Worm (Caenorhabditis elegans) whole organism, early embryonic: ENCODE data around the gene oac-3.

ENCODE experiments used
- B0310.2 ChIP-seq: sonication (generic microtip); optimal IDR thresholded peaks from 2 replicates; lab custom pipeline; 2016; ENCODE audit warnings: mild to moderate bottlenecking, missing genetic modification characterization, missing compliant biosample characterization
- F13C5.2 ChIP-seq: sonication (generic microtip); optimal IDR thresholded peaks from 2 replicates; lab custom pipeline; 2017; ENCODE audit warnings: mild to moderate bottlenecking, missing genetic modification characterization, inconsistent platforms, missing compliant biosample characterization
- aly-1 ChIP-seq: sonication (generic microtip); optimal IDR thresholded peaks from 2 replicates; lab custom pipeline; 2016; ENCODE audit warnings: missing genetic modification characterization, missing compliant biosample characterization
- ama-1 ChIP-seq: fragments of 150-350 bp; optimal IDR thresholded peaks from 2 replicates; lab custom pipeline; 2014
- ceh-13 ChIP-seq: fragments of 200-800 bp; sonication (Bioruptor generic); optimal IDR thresholded peaks from 2 replicates; lab custom pipeline; 2018; ENCODE audit warnings: mild to moderate bottlenecking, missing genetic modification characterization, missing compliant biosample characterization
- ceh-36 ChIP-seq: sonication (generic microtip); optimal IDR thresholded peaks from 2 replicates; lab custom pipeline; 2016; ENCODE audit warnings: missing genetic modification characterization, inconsistent platforms, missing compliant biosample characterization
- ets-7 ChIP-seq: sonication (generic microtip); optimal IDR thresholded peaks from 2 replicates; lab custom pipeline; 2016; ENCODE audit warnings: missing genotype, missing genetic modification characterization, missing compliant biosample characterization
- flt-1 ChIP-seq: fragments of 200-800 bp; sonication (Bioruptor generic); IDR thresholded peaks from 2 replicates; pipeline ENCODE4 v1.3.6; 2022; ENCODE audit warnings: missing genetic modification characterization, missing compliant biosample characterization
- hmbx-1 ChIP-seq: sonication (generic microtip); optimal IDR thresholded peaks from 2 replicates; lab custom pipeline; 2016; ENCODE audit warnings: mild to moderate bottlenecking, missing genetic modification characterization, missing compliant biosample characterization
- hmg-4 ChIP-seq: fragments of 200-800 bp; sonication (Bioruptor generic); optimal IDR thresholded peaks from 2 replicates; lab custom pipeline; 2018; ENCODE audit warnings: mild to moderate bottlenecking, missing genetic modification characterization, missing compliant biosample characterization
- hnd-1 ChIP-seq: sonication (generic microtip); optimal IDR thresholded peaks from 2 replicates; lab custom pipeline; 2016; ENCODE audit warnings: missing genetic modification characterization, missing compliant biosample characterization
- pes-1 ChIP-seq: fragments of 200-800 bp; sonication (Bioruptor generic); IDR thresholded peaks from 2 replicates; pipeline ENCODE4 v1.3.6; 2022; ENCODE audit warnings: missing genetic modification reagents, missing genetic modification characterization, missing compliant biosample characterization
- scrt-1 ChIP-seq: fragments of 200-800 bp; sonication (Bioruptor generic); IDR thresholded peaks from 2 replicates; pipeline ENCODE4 v1.3.6; 2022; ENCODE audit warnings: missing genetic modification characterization, missing compliant biosample characterization
- sea-1 ChIP-seq: fragments of 200-800 bp; sonication (Bioruptor generic); conservative IDR thresholded peaks from 2 replicates; pipeline ENCODE4 v1.3.6; 2022; ENCODE audit warnings: missing genetic modification characterization, missing compliant biosample characterization
- tbx-11 ChIP-seq: fragments of 200-800 bp; sonication (Bioruptor generic); IDR thresholded peaks from 2 replicates; pipeline ENCODE4 v1.3.6; 2022; ENCODE audit warnings: missing genetic modification characterization, missing compliant biosample characterization
- tbx-37 ChIP-seq: fragments of 200-800 bp; sonication (Bioruptor generic); conservative IDR thresholded peaks from 2 replicates; pipeline ENCODE4 v1.3.6; 2022; ENCODE audit warnings: missing genetic modification reagents, missing genetic modification characterization, missing compliant biosample characterization
- tra-4 ChIP-seq: sonication (generic microtip); optimal IDR thresholded peaks from 2 replicates; lab custom pipeline; 2017; ENCODE audit warnings: missing genetic modification characterization, missing compliant biosample characterization

oac-3 gene

ce11 chrV:13899213-13899612 lies at the start of gene oac-3:
Gene oac-3, plus strand, starts transcription at chrV:13899513.
- TF ChIP-seq hmg-4, result no peak
- TF ChIP-seq F13C5.2, result no peak
- TF ChIP-seq ceh-36, result no peak
- TF ChIP-seq flt-1 (GFP tag; lab: Robert Waterston, UW), result no peak

DNA sequence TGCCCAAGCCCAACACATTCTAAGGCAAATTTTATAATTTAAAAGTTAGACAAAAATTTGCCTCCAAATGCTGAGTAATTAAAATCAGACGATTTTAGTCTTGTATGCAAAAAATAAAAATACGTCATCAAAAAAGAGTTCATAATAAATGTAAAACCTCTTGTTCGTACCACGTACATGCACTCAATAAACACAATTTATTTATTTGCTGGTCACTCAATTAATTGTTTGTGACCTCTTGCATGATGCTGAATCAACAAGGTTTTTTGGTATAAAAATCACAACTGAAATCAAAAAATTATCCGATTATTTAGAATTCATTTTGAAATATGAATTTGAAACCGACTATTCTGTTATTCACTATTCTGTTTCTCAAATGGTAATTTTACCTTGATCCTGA lies 49.1 kb upstream of the oac-3 start, which contains the start of gene hpx-2:
Gene hpx-2 (plus strand): TSS at position 301 of the 400 bp plus-strand sequence.
- no peak for TF ChIP-seq pes-1
- TF ChIP-seq tbx-11 (GFP tag; lab: Robert Waterston, UW), result no peak
- no peak for TF ChIP-seq hmg-4
- no peak for TF ChIP-seq scrt-1 (GFP tag; lab: Robert Waterston, UW)
- no peak for TF ChIP-seq aly-1 (tag; lab: Kevin White, UChicago)
- TF ChIP-seq tbx-37, result no peak
- no peak for TF ChIP-seq hmbx-1 (tag; lab: Kevin White, UChicago)
- no peak for TF ChIP-seq ets-7 (tag; lab: Kevin White, UChicago)
- no peak for TF ChIP-seq ceh-36
- no peak for TF ChIP-seq hnd-1 (tag; lab: Kevin White, UChicago)
- no peak for TF ChIP-seq F13C5.2
- TF ChIP-seq ama-1 (lab: Kevin White, UChicago), result no peak
- no peak for TF ChIP-seq B0310.2
- no peak for TF ChIP-seq sea-1 (GFP tag; lab: Robert Waterston, UW)
- TF ChIP-seq ceh-13 (GFP tag; lab: Kevin White, UChicago), result no peak

DNA sequence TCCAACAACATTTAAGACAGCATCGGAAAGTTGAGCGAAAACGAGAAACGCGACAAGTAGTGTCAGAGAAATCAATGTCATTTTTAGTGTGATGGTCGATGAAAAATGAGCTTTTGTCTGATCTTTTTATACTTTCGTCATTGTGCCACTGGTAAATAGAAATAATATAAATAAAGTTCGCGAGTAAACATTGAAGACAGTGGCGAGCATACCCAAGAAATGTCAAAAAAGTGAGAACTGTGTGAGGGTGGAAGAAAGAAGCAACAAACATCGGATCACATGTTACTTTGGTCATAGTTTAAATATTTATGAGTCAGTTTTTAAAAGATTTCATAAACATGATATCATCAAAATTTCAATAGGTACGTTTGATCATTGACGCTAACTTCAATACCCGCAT lies 45.0 kb upstream of the oac-3 start, which contains the start of gene ttr-21:
Gene ttr-21 (minus strand): TSS at position 100 of the 400 bp plus-strand sequence.
- no peak for TF ChIP-seq ets-7 (tag; lab: Kevin White, UChicago)
- no peak for TF ChIP-seq hmbx-1 (tag; lab: Kevin White, UChicago)

DNA sequence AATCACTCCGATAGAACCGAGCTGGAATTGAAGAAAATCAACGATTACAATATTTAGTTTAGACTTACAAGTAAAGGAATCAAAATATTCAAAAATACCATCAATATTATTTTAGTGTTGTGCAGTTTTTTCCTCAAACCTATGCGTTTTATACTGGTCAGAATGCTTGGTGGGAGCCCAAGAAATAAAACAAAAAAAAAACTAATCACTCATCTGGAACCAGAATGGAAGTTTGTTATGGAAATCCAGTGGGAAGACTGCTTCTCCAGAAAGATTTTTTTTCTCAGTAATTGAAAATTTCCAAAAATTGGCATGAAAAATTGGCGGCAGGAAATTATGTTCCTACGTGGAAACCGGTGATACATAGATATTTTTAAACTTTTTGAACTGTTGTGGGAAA lies 42.9 kb upstream of the oac-3 start, which contains the start of gene srx-134:
Gene srx-134 (minus strand): TSS at position 101 of the 400 bp plus-strand sequence.
- TF ChIP-seq tbx-11 (GFP tag; lab: Robert Waterston, UW) (no peak), hnd-1 (tag; lab: Kevin White, UChicago) (no peak)

DNA sequence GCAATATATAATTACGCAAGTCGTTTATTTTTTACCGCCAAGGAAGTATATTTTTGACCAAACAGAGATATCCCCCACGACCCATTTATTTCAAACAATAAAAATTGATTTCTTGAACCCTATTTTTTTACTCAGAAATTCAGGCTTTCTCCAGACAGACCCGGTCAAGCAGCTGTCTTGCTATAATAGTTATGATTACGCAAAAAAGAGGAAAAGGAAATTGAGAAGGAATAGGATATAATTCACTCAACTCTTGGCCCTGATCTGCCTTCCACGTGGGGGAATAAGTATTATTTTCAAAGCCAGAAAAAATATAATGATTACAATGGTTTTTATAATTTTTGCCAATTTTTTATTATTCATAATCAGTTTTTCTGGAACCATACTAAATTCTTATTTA lies 42.2 kb upstream of the oac-3 start, which contains the start of gene srx-136:
Gene srx-136 (plus strand): TSS at position 301 of the 400 bp plus-strand sequence.
- no peak for TF ChIP-seq hmbx-1 (tag; lab: Kevin White, UChicago)
- TF ChIP-seq sea-1 (GFP tag; lab: Robert Waterston, UW), result no peak

DNA sequence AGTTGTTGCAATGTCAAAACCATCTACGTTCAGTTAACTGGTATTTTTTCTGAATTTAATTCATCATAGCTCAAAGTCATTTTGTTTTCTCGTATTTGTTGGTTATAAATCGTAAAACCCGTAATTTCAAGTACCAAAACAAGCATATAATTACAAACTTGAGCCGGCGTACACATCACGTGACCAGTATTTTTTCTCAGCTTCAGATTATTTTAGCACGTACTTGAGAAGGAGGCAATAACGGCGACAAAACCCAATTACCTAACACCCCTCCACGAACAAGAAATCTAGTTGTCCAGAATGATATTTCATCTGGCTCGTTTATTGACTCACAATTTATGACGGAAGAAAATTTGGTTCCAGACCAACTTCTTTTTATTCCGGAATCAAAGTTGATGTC lies 40.4 kb upstream of the oac-3 start, which contains the start of gene srx-135:
Gene srx-135 (plus strand): TSS at position 301 of the 400 bp plus-strand sequence.
- no peak for TF ChIP-seq ama-1 (lab: Kevin White, UChicago)
- no peak for TF ChIP-seq B0310.2
- no peak for TF ChIP-seq scrt-1 (GFP tag; lab: Robert Waterston, UW)
- no peak for TF ChIP-seq hnd-1 (tag; lab: Kevin White, UChicago)
- TF ChIP-seq tbx-11 (GFP tag; lab: Robert Waterston, UW), result no peak
- TF ChIP-seq aly-1 (tag; lab: Kevin White, UChicago), result no peak
- no peak for TF ChIP-seq tra-4 (tag; lab: Kevin White, UChicago)
- TF ChIP-seq sea-1 (GFP tag; lab: Robert Waterston, UW), result no peak

- no peak for TF ChIP-seq flt-1 (GFP tag; lab: Robert Waterston, UW)
- no peak for TF ChIP-seq B0310.2
- no peak for TF ChIP-seq sea-1 (GFP tag; lab: Robert Waterston, UW)
- TF ChIP-seq aly-1 (tag; lab: Kevin White, UChicago), result no peak
- no peak for TF ChIP-seq tbx-37
- TF ChIP-seq F13C5.2, result no peak
- TF ChIP-seq scrt-1 (GFP tag; lab: Robert Waterston, UW), result no peak
- no peak for TF ChIP-seq tbx-11 (GFP tag; lab: Robert Waterston, UW)
- no peak for TF ChIP-seq hmbx-1 (tag; lab: Kevin White, UChicago)
- TF ChIP-seq hnd-1 (tag; lab: Kevin White, UChicago), result no peak
- no peak for TF ChIP-seq tra-4 (tag; lab: Kevin White, UChicago)
- TF ChIP-seq ets-7 (tag; lab: Kevin White, UChicago), result no peak
- TF ChIP-seq hmg-4, result no peak
These were observed 36.8 kb upstream of the oac-3 start, which contains the start of gene srx-137 for ce11 chrV:13862505-13862904. Gene srx-137, plus strand, starts transcription at chrV:13862805.

DNA sequence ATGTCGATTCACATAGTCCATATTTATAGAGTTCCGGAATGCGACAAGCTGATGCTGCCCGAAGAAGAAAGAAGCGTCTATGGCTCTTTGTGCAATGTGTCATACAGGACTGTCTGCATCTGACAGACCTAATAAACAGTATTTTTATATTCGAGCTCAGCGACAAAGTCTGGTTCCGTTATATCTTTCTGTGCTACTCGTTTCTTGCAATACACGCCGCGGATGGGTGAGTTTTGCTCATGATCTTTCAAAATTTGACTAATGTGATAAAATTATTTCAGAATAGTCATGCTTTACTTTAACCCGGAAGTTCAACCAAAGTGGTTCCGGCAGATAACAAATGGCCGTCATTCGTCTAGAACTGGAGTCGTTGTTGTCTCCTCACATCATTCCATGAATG lies 35.6 kb upstream of the oac-3 start:
- TF ChIP-seq B0310.2, result no peak
- TF ChIP-seq hnd-1 (tag; lab: Kevin White, UChicago), result no peak
- no peak for TF ChIP-seq tbx-37

DNA sequence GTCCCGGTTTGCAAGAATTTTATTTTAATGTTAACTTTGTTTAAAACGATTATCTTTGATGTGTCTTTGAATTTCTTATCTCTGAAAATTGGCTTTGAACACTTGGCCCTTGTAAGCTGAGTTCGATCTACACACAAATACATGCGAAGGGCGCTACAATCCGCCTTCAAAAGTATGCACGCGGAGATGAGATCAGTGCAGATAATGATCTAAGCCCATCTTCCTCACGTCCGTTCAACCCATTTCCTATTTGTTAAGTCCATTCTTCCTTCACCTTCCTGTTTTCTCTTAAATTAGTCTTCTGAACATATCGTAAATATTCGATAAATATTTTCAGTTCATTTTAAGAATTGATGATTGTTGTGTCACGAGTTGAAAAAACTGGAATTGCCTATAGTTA lies 33.0 kb upstream of the oac-3 start, which contains the start of gene nhr-175:
Gene nhr-175 (plus strand): TSS at position 339 of the 400 bp plus-strand sequence.
- TF ChIP-seq B0310.2, result no peak
- TF ChIP-seq ceh-36, result no peak
- no peak for TF ChIP-seq hnd-1 (tag; lab: Kevin White, UChicago)
- no peak for TF ChIP-seq pes-1
- no peak for TF ChIP-seq hmbx-1 (tag; lab: Kevin White, UChicago)
- no peak for TF ChIP-seq scrt-1 (GFP tag; lab: Robert Waterston, UW)
- no peak for TF ChIP-seq hmg-4
- TF ChIP-seq F13C5.2, result no peak
- no peak for TF ChIP-seq ceh-13 (GFP tag; lab: Kevin White, UChicago)
